Worm (Caenorhabditis elegans): ENCODE results near the gene C28D4.4.

DNA sequence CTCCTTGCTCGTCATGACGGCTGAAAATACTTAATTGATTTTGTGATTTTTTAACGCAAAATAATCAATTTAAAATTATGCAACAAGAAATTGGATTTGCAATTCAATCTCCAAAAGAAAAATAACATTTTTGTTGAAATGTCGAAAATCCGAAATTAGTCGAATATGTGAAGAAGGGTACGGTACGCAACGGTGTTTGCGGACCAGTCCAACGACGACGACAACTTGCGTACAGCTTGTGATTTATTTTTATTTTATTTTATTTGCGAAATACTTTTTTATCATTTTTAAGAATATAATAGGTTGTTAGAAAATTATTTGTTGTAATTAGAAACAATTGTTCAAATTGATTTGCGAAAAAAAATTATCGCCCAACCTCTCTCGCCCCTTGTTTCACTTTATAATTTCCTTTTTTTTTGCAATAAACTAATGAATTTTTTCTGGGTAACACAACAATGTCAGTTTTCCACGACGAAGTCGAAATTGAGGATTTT, 38.1 kb downstream of the C28D4.4 start, which contains the start of the genes dcaf-1 and dph-3:
- TF ChIP-seq dve-1 (tag; optimal IDR thresholded peaks at IDR 0.05; ENCODE audit: insufficient read depth) = no peak
- TF ChIP-seq snpc-4 (tag; optimal IDR thresholded peaks at IDR 0.05) = no peak
- no peak for TF ChIP-seq daf-12 (tag; optimal IDR thresholded peaks at IDR 0.05)
- TF ChIP-seq nhr-6 (tag; optimal IDR thresholded peaks at IDR 0.05) = no peak
- TF ChIP-seq Y5F2A.4 (GFP tag; optimal IDR thresholded peaks at IDR 0.05) = no peak
- no peak for TF ChIP-seq ztf-11 (tag; optimal IDR thresholded peaks at IDR 0.05)
- no peak for TF ChIP-seq pqm-1 (tag; optimal IDR thresholded peaks at IDR 0.05)
- no peak for TF ChIP-seq unc-62 (GFP tag; optimal IDR thresholded peaks at IDR 0.05 in 1 of 2)
- TF ChIP-seq unc-62 (tag; optimal IDR thresholded peaks at IDR 0.05) = no peak
- peak; percentile 1 for TF ChIP-seq nhr-28 (tag; optimal IDR thresholded peaks at IDR 0.05)
- no peak for TF ChIP-seq Y105C5A.15 (GFP tag; IDR thresholded peaks at IDR 0.05)
